Worm (Caenorhabditis elegans): Measurements from ENCODE around the gene nhr-226.

DNA sequence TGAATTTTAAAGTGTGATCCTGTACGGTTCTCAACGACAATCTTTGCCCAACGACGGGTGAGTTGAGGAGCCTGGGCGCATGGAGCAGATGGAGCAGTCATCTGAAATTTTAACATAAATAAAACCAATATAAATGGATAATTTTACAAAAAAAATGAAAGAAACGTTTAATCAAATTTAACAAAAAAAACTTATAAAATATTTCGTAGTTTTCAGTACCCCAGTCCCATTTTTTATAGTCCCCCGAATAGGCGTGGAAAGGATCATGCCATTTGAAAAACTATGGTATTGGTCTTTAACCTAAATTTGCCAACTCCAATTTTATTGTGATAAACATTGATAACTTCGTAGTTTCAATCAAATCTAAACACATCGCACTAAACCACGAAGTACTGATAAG, 30.4 kb downstream of the nhr-226 start, which contains the start of gene pud-3:
- TF ChIP-seq nfya-1 (tag; optimal IDR thresholded peaks at IDR 0.05; ENCODE audit: borderline replicate concordance, insufficient read depth) (no peak), fkh-3 (tag; optimal IDR thresholded peaks at IDR 0.05) (no peak), aptf-2 (GFP tag; conservative IDR thresholded peaks at IDR 0.05) (no peak), nhr-90 (tag; optimal IDR thresholded peaks at IDR 0.05) (no peak), Y56A3A.18 (GFP tag; IDR thresholded peaks at IDR 0.05) (no peak), ets-4 (GFP tag; optimal IDR thresholded peaks at IDR 0.05) (no peak), hrde-1 (tag; optimal IDR thresholded peaks at IDR 0.05; ENCODE audit: borderline replicate concordance) (no peak), rcor-1 (GFP tag; IDR thresholded peaks at IDR 0.05) (no peak), efl-1 (GFP tag; optimal IDR thresholded peaks at IDR 0.05) (no peak), attf-5 (GFP tag; optimal IDR thresholded peaks at IDR 0.05) (no peak)
